Fruit fly (Drosophila melanogaster): ENCODE measurements around the gene CG42853.
A peak's percentile ranks its signal among the peaks of the same experiment; 100 is the strongest.

Gene CG42853

DNA sequence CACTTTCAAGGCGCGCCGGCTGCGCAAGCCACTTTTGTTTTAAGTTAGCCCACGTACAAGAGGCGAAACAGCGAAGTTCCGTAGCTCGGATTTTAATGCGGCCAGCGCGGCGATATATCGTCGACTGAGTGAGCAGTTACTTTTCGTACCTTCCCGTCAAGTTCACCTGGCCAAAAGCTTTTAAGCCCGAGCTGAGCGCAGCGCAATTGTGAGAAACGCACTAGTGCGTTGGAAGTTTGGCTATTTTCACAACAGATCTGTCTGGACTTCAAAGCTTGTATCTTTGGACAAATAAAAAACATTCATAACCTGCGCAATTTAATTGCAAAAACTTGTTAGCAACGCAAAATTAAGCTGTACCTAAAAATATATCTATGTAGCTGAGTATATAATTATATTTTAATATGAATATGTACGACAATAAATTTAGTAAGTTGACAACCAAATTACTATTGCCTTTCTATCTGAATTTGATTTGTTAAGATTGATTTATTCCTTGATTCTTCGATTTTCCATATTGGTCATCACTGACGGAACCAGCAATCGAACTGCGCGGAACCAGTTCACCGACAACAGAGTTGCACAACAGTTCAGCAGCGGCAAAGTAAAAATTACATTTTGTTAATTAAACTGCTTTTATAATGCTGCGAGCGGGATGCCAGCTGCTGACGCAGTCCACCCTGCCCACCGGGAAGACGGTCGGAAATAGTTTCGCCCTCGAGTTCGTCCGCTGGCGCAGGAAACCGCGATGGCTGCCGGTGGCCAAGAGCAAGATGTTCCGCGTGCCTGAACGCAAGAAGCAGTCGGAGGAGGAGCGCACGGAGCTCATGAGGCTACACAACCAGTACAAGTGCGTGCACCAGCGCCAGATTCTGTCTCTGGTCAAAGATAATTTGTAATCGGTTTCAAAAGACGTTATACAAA lies 15.5 kb downstream of the CG42853 start, which contains the start of the genes CG13698 and mRpS26 (continued):
- TF ChIP-seq Hsf (GFP tag; optimal IDR thresholded peaks at IDR 0.05), result peak; percentile 55
- peak; percentile 65 for TF ChIP-seq Fer2 (tag; optimal IDR thresholded peaks at IDR 0.05)
- TF ChIP-seq CG1603 (tag; optimal IDR thresholded peaks at IDR 0.05), result peak; percentile 30
- peak; percentile 53 for TF ChIP-seq cwo (GFP tag; optimal IDR thresholded peaks at IDR 0.05)
- peak; percentile 9 for TF ChIP-seq CG10462 (GFP tag; optimal IDR thresholded peaks at IDR 0.05)
- peak; percentile 66 for TF ChIP-seq Oli (tag; optimal IDR thresholded peaks at IDR 0.05)
- TF ChIP-seq jing (GFP tag; optimal IDR thresholded peaks at IDR 0.05), result peak; percentile 21
- peak; percentile 18 for TF ChIP-seq sd (tag; optimal IDR thresholded peaks at IDR 0.05)
- peak; percentile 41 for TF ChIP-seq Asciz (GFP tag; optimal IDR thresholded peaks at IDR 0.05)
- no peak for TF ChIP-seq D (optimal IDR thresholded peaks at IDR 0.05)
- TF ChIP-seq D (GFP tag; optimal IDR thresholded peaks at IDR 0.05), result no peak
- no peak for TF ChIP-seq Oaz (GFP tag; IDR thresholded peaks at IDR 0.05)
- TF ChIP-seq CG17829 (tag; optimal IDR thresholded peaks at IDR 0.05), result peak; percentile 71
- TF ChIP-seq B-H1 (GFP tag; IDR thresholded peaks at IDR 0.05), result peak; percentile 41; the same call in 1 of the 3 replicates
- TF ChIP-seq CG11093 (GFP tag; IDR thresholded peaks at IDR 0.05), result peak; percentile 50; the same call in 1 of the 3 replicates
- TF ChIP-seq CG4730 (GFP tag; IDR thresholded peaks at IDR 0.05), result 0 out of 2 replicates have a peak, but pooled peaks have one; percentile 22
- peak; percentile 73 for TF ChIP-seq Hr3 (GFP tag; optimal IDR thresholded peaks at IDR 0.05)
- no peak; the same call in 2 of the 3 replicates for TF ChIP-seq Doc3 (GFP tag; IDR thresholded peaks at IDR 0.05; ENCODE audit: partially characterized antibody)
- TF ChIP-seq CG10543 (GFP tag; optimal IDR thresholded peaks at IDR 0.05), result peak; percentile 80
- peak; percentile 10 for TF ChIP-seq repo (GFP tag; optimal IDR thresholded peaks at IDR 0.05)
- no peak for TF ChIP-seq dimm (GFP tag; IDR thresholded peaks at IDR 0.05)
- TF ChIP-seq wdn (GFP tag; IDR thresholded peaks at IDR 0.05), result no peak
- peak; percentile 51 for TF ChIP-seq ssp (GFP tag; IDR thresholded peaks at IDR 0.05)
- peak; percentile 34 for TF ChIP-seq org-1 (GFP tag; optimal IDR thresholded peaks at IDR 0.05)
- 0 out of 2 replicates have a peak, but pooled peaks have one; percentile 57 for TF ChIP-seq CG11247 (GFP tag; IDR thresholded peaks at IDR 0.05)
- no peak for TF ChIP-seq CG4854 (GFP tag; optimal IDR thresholded peaks at IDR 0.05)
- peak; percentile 10 for TF ChIP-seq CG17385 (GFP tag; optimal IDR thresholded peaks at IDR 0.05)
- peak; percentile 29 to 73 for TF ChIP-seq Hr51 (GFP tag; optimal IDR thresholded peaks at IDR 0.05)
- peak; percentile 77 for TF ChIP-seq phol (tag; optimal IDR thresholded peaks at IDR 0.05)
- TF ChIP-seq CG30431 (GFP tag; optimal IDR thresholded peaks at IDR 0.05), result peak; percentile 35
- TF ChIP-seq CG1832 (GFP tag; optimal IDR thresholded peaks at IDR 0.05), result no peak
- TF ChIP-seq Ada2b (GFP tag; IDR thresholded peaks at IDR 0.05), result no peak
- TF ChIP-seq CG10209 (GFP tag; optimal IDR thresholded peaks at IDR 0.05), result peak; percentile 68
- peak; percentile 86 for TF ChIP-seq CoRest (tag; optimal IDR thresholded peaks at IDR 0.05)
- peak; percentile 27 for TF ChIP-seq maf-S (GFP tag; optimal IDR thresholded peaks at IDR 0.05)
- no peak for TF ChIP-seq sima (GFP tag; optimal IDR thresholded peaks at IDR 0.05)
- peak; percentile 82 for TF ChIP-seq nmo (GFP tag; optimal IDR thresholded peaks at IDR 0.05)
- TF ChIP-seq Nf-YB (GFP tag; optimal IDR thresholded peaks at IDR 0.05), result peak; percentile 49
- no peak for TF ChIP-seq fd64A (GFP tag; optimal IDR thresholded peaks at IDR 0.05)
- 0 out of 2 replicates have a peak, but pooled peaks have one; percentile 1 for TF ChIP-seq Adf1 (GFP tag; IDR thresholded peaks at IDR 0.05)
- peak; percentile 66 for TF ChIP-seq MBD-R2 (GFP tag; IDR thresholded peaks at IDR 0.05)
- no peak for TF ChIP-seq NC2β (GFP tag; optimal IDR thresholded peaks at IDR 0.05)
- TF ChIP-seq CG6813 (GFP tag; optimal IDR thresholded peaks at IDR 0.05), result no peak
- peak; percentile 65 for TF ChIP-seq Lhr (GFP tag; optimal IDR thresholded peaks at IDR 0.05)
- no peak; the same call in 3 of the 4 replicates for TF ChIP-seq Gug (GFP tag; IDR thresholded peaks at IDR 0.05)
- TF ChIP-seq CG5953 (GFP tag; IDR thresholded peaks at IDR 0.05), result peak; percentile 26; the same call in 1 of the 2 replicates
- no peak for TF ChIP-seq ab (GFP tag; optimal IDR thresholded peaks at IDR 0.05)
- peak; percentile 66 for TF ChIP-seq Atf6 (GFP tag; IDR thresholded peaks at IDR 0.05)

All from whole organism, embryonic.